Worm (Caenorhabditis elegans): Measurements from ENCODE around the gene str-243.

The str-243 gene

ce11 chrV:1558113-1558512, 35.5 kb downstream of the str-243 start:
- TF ChIP-seq hmbx-1 (tag; optimal IDR thresholded peaks at IDR 0.05) (no peak), hmg-4 (GFP tag; optimal IDR thresholded peaks at IDR 0.05) (no peak), B0310.2 (tag; optimal IDR thresholded peaks at IDR 0.05) (no peak), sea-1 (GFP tag; conservative IDR thresholded peaks at IDR 0.05) (no peak), tbx-11 (GFP tag; IDR thresholded peaks at IDR 0.05) (no peak), pes-1 (GFP tag; IDR thresholded peaks at IDR 0.05) (no peak), ama-1 (optimal IDR thresholded peaks at IDR 0.05) (no peak), hnd-1 (tag; optimal IDR thresholded peaks at IDR 0.05) (no peak), ceh-36 (tag; optimal IDR thresholded peaks at IDR 0.05) (no peak), tra-4 (tag; optimal IDR thresholded peaks at IDR 0.05) (no peak)

- TF ChIP-seq sea-1 (GFP tag; conservative IDR thresholded peaks at IDR 0.05) (peak; percentile 71; the same call in 1 of the 2 replicates), pes-1 (GFP tag; IDR thresholded peaks at IDR 0.05) (peak; percentile 82), scrt-1 (GFP tag; IDR thresholded peaks at IDR 0.05) (peak; percentile 86), tbx-11 (GFP tag; IDR thresholded peaks at IDR 0.05) (peak; percentile 82), flt-1 (GFP tag; IDR thresholded peaks at IDR 0.05) (peak; percentile 70), tbx-37 (GFP tag; conservative IDR thresholded peaks at IDR 0.05) (peak; percentile 91)
Observed at ce11 chrV:1561169-1561568, 38.6 kb downstream of the str-243 start.

- no peak for TF ChIP-seq flt-1 (GFP tag; IDR thresholded peaks at IDR 0.05)
- TF ChIP-seq scrt-1 (GFP tag; IDR thresholded peaks at IDR 0.05), result no peak
- TF ChIP-seq hnd-1 (tag; optimal IDR thresholded peaks at IDR 0.05), result no peak
- no peak for TF ChIP-seq tra-4 (tag; optimal IDR thresholded peaks at IDR 0.05)
- TF ChIP-seq tbx-37 (GFP tag; conservative IDR thresholded peaks at IDR 0.05), result no peak
- TF ChIP-seq sea-1 (GFP tag; conservative IDR thresholded peaks at IDR 0.05), result no peak
- TF ChIP-seq hmg-4 (GFP tag; optimal IDR thresholded peaks at IDR 0.05), result no peak
- TF ChIP-seq ceh-13 (GFP tag; optimal IDR thresholded peaks at IDR 0.05), result no peak
- TF ChIP-seq ceh-36 (tag; optimal IDR thresholded peaks at IDR 0.05), result no peak
- no peak for TF ChIP-seq ama-1 (optimal IDR thresholded peaks at IDR 0.05)
- TF ChIP-seq hmbx-1 (tag; optimal IDR thresholded peaks at IDR 0.05), result no peak
- no peak for TF ChIP-seq tbx-11 (GFP tag; IDR thresholded peaks at IDR 0.05)
- TF ChIP-seq ets-7 (tag; optimal IDR thresholded peaks at IDR 0.05), result no peak
- no peak for TF ChIP-seq B0310.2 (tag; optimal IDR thresholded peaks at IDR 0.05)
- TF ChIP-seq aly-1 (tag; optimal IDR thresholded peaks at IDR 0.05), result no peak
- no peak for TF ChIP-seq pes-1 (GFP tag; IDR thresholded peaks at IDR 0.05)
- TF ChIP-seq F13C5.2 (tag; optimal IDR thresholded peaks at IDR 0.05), result no peak
Observed at ce11 chrV:1566776-1567175, 44.2 kb downstream of the str-243 start, which contains the start of gene cdc-25.2. Gene cdc-25.2, plus strand, starts transcription at chrV:1567076.

ce11 chrV:1569750-1570419, 47.3 kb downstream of the str-243 start:
- TF ChIP-seq B0310.2 (tag; optimal IDR thresholded peaks at IDR 0.05) (no peak), scrt-1 (GFP tag; IDR thresholded peaks at IDR 0.05) (0 out of 2 replicates have a peak, but pooled peaks have one; percentile 56)

- TF ChIP-seq ama-1 (optimal IDR thresholded peaks at IDR 0.05) (no peak), hmg-4 (GFP tag; optimal IDR thresholded peaks at IDR 0.05) (peak; percentile 71)
Observed at ce11 chrV:1570679-1571078, 48.1 kb downstream of the str-243 start.

- TF ChIP-seq tbx-37 (GFP tag; conservative IDR thresholded peaks at IDR 0.05), result no peak
- no peak for TF ChIP-seq B0310.2 (tag; optimal IDR thresholded peaks at IDR 0.05)
- TF ChIP-seq hmg-4 (GFP tag; optimal IDR thresholded peaks at IDR 0.05), result peak; percentile 42
Observed at ce11 chrV:1572585-1572984, 50.0 kb downstream of the str-243 start.

Measured in whole organism, early embryonic.